Worm (Caenorhabditis elegans) whole organism, mixed stage, embryonic: ENCODE data around the gene T19H12.15.

ENCODE experiments used
- M03D4.4 ChIP-seq: sonication (generic microtip); optimal IDR thresholded peaks from 2 replicates; lab custom pipeline; 2017; ENCODE audit warnings: mild to moderate bottlenecking, missing genetic modification characterization, missing compliant biosample characterization
- blmp-1 ChIP-seq: fragments of 150-350 bp; optimal IDR thresholded peaks from 2 replicates; lab custom pipeline; 2014; ENCODE audit warnings: missing biosample characterization, missing genetic modification characterization
- ceh-39 ChIP-seq: fragments of 150-350 bp; optimal IDR thresholded peaks from 2 replicates; lab custom pipeline; 2014; ENCODE audit warnings: missing biosample characterization, missing genetic modification characterization
- ceh-83 ChIP-seq: fragments of 200-800 bp; sonication (Bioruptor generic); optimal IDR thresholded peaks from 2 replicates; lab custom pipeline; 2018; ENCODE audit warnings: mild to moderate bottlenecking, missing genetic modification characterization, missing compliant biosample characterization
- ces-1 ChIP-seq: fragments of 150-350 bp; optimal IDR thresholded peaks from 2 replicates; lab custom pipeline; 2014; ENCODE audit warnings: missing biosample characterization, missing genetic modification reagents, missing genetic modification characterization
- cnd-1 ChIP-seq: fragments of 200-800 bp; sonication (Bioruptor generic); optimal IDR thresholded peaks from 2 replicates; lab custom pipeline; 2018; ENCODE audit warnings: mild to moderate bottlenecking, missing genetic modification characterization, missing compliant biosample characterization
- drap-1 ChIP-seq: fragments of 200-800 bp; sonication (Bioruptor generic); optimal IDR thresholded peaks from 3 replicates; lab custom pipeline; 2018; ENCODE audit warnings: mild to moderate bottlenecking, missing genetic modification characterization, missing compliant biosample characterization
- elt-1 ChIP-seq: sonication (generic microtip); optimal IDR thresholded peaks from 2 replicates; lab custom pipeline; 2017; ENCODE audit warnings: missing genetic modification characterization, mild to moderate bottlenecking, missing compliant biosample characterization, antibody characterized with exemption, moderate library complexity, borderline replicate concordance; ENCODE audit not compliant: insufficient read depth
- elt-3 ChIP-seq: fragments of 150-350 bp; optimal IDR thresholded peaks from 2 replicates; lab custom pipeline; 2014; ENCODE audit warnings: missing biosample characterization, missing genetic modification characterization
- flh-1 ChIP-seq: fragments of 200-800 bp; sonication (Bioruptor generic); optimal IDR thresholded peaks from 2 replicates; lab custom pipeline; 2018; ENCODE audit warnings: mild to moderate bottlenecking, missing genetic modification characterization, moderate library complexity, missing compliant biosample characterization
- ham-2 ChIP-seq: fragments of 200-800 bp; sonication (Bioruptor generic); optimal IDR thresholded peaks from 2 replicates; lab custom pipeline; 2018; ENCODE audit warnings: mild to moderate bottlenecking, missing genetic modification characterization, missing compliant biosample characterization
- hlh-1 ChIP-seq: fragments of 150-350 bp; optimal IDR thresholded peaks from 2 replicates; lab custom pipeline; 2014; ENCODE audit warnings: missing biosample characterization, missing genetic modification reagents, missing genetic modification characterization
- lin-13 ChIP-seq: fragments of 150-350 bp; optimal IDR thresholded peaks from 2 replicates; lab custom pipeline; 2014; ENCODE audit warnings: missing biosample characterization, missing genetic modification characterization
- lin-32 ChIP-seq: fragments of 200-800 bp; sonication (Bioruptor generic); optimal IDR thresholded peaks from 2 replicates; lab custom pipeline; 2018; ENCODE audit warnings: mild to moderate bottlenecking, missing genetic modification characterization, missing compliant biosample characterization
- lsy-2 ChIP-seq: fragments of 150-350 bp; optimal IDR thresholded peaks from 2 replicates; lab custom pipeline; 2014; ENCODE audit warnings: missing biosample characterization, missing genetic modification characterization
- mab-5 ChIP-seq: fragments of 150-350 bp; optimal IDR thresholded peaks from 2 replicates; lab custom pipeline; 2014; ENCODE audit warnings: missing biosample characterization, missing genetic modification characterization
- mep-1 ChIP-seq: fragments of 150-350 bp; optimal IDR thresholded peaks from 2 replicates; lab custom pipeline; 2017; ENCODE audit warnings: missing biosample characterization, missing genetic modification reagents, missing genetic modification characterization, inconsistent platforms
- mls-2 ChIP-seq: sonication (generic microtip); optimal IDR thresholded peaks from 2 replicates; lab custom pipeline; 2016; ENCODE audit warnings: mild to moderate bottlenecking, missing genetic modification characterization, moderate library complexity, missing compliant biosample characterization
- nhr-2 ChIP-seq: fragments of 150-350 bp; optimal IDR thresholded peaks from 2 replicates; lab custom pipeline; 2014; ENCODE audit warnings: missing biosample characterization, missing genetic modification characterization
- nhr-237 ChIP-seq: fragments of 150-350 bp; optimal IDR thresholded peaks from 2 replicates; lab custom pipeline; 2014; ENCODE audit warnings: missing biosample characterization, missing genetic modification characterization
- nhr-28 ChIP-seq: fragments of 150-350 bp; optimal IDR thresholded peaks from 2 replicates; lab custom pipeline; 2014; ENCODE audit warnings: missing biosample characterization, missing genetic modification characterization
- nhr-76 ChIP-seq: sonication (generic microtip); optimal IDR thresholded peaks from 2 replicates; lab custom pipeline; 2017; ENCODE audit warnings: missing biosample characterization, missing genetic modification characterization
- pha-4 ChIP-seq: fragments of 150-350 bp; optimal IDR thresholded peaks from 2 replicates; lab custom pipeline; 2018; ENCODE audit warnings: missing biosample characterization, missing genetic modification reagents, missing genetic modification characterization
- sem-2 ChIP-seq: fragments of 200-800 bp; sonication (Bioruptor generic); optimal IDR thresholded peaks from 2 replicates; lab custom pipeline; 2018; ENCODE audit warnings: mild to moderate bottlenecking, missing genetic modification characterization, missing compliant biosample characterization
- snpc-4 ChIP-seq: fragments of 150-350 bp; optimal IDR thresholded peaks from 2 replicates; lab custom pipeline; 2014; ENCODE audit warnings: missing biosample characterization, missing genetic modification characterization
- sptf-1 ChIP-seq: sonication (generic microtip); optimal IDR thresholded peaks from 2 replicates; lab custom pipeline; 2017; ENCODE audit warnings: mild to moderate bottlenecking, missing genetic modification characterization, moderate library complexity, missing compliant biosample characterization
- tbx-8 ChIP-seq: fragments of 200-800 bp; sonication (Bioruptor generic); optimal IDR thresholded peaks from 2 replicates; lab custom pipeline; 2018; ENCODE audit warnings: mild to moderate bottlenecking, missing genetic modification characterization, moderate library complexity, missing compliant biosample characterization
- unc-120 ChIP-seq: sonication (generic microtip); optimal IDR thresholded peaks from 2 replicates; lab custom pipeline; 2017; ENCODE audit warnings: missing genetic modification characterization, missing compliant biosample characterization; ENCODE audit not compliant: poor library complexity, severe bottlenecking
- unc-39 ChIP-seq: fragments of 150-350 bp; optimal IDR thresholded peaks from 2 replicates; lab custom pipeline; 2014; ENCODE audit warnings: missing biosample characterization, missing genetic modification characterization
- unc-62 ChIP-seq: fragments of 150-350 bp; optimal IDR thresholded peaks from 2 replicates; lab custom pipeline; 2014; ENCODE audit warnings: missing biosample characterization, missing genetic modification reagents, missing genetic modification characterization
- zip-8 ChIP-seq: fragments of 150-350 bp; optimal IDR thresholded peaks from 2 replicates; lab custom pipeline; 2014; ENCODE audit warnings: missing biosample characterization, missing genetic modification characterization
- ztf-11 ChIP-seq: fragments of 150-350 bp; optimal IDR thresholded peaks from 2 replicates; lab custom pipeline; 2014; ENCODE audit warnings: missing biosample characterization, missing genetic modification characterization

T19H12.15 gene

DNA sequence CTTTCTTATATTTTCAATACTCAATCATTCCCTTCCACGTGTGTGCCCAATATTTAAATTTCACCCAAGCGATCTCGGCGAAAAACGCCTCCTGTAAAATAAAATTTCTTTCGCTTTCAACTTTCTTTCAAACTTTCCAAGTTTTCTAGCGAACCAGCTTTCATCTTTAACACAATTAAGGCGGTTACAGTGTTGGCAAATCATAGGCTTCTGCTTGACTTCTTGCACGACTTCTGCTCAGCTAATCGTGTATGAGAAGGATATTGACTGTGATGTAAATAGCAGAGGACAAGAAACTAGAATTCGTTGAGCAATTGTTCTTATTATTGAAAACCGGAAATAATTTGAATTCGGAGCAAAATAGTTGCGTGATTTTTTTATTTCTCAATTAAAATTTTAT lies 12.2 kb upstream of the T19H12.15 start:
- TF ChIP-seq sptf-1 (tag; lab: Kevin White, UChicago): no peak
- no peak for TF ChIP-seq unc-39
- no peak for TF ChIP-seq blmp-1
- no peak for TF ChIP-seq ceh-39 (tag; lab: Kevin White, UChicago)
- TF ChIP-seq mab-5 (tag; lab: Kevin White, UChicago): no peak
- no peak for TF ChIP-seq tbx-8
- TF ChIP-seq mls-2: no peak
- no peak for TF ChIP-seq ces-1 (GFP tag; lab: Kevin White, UChicago)
- no peak for TF ChIP-seq mep-1 (tag; lab: Kevin White, UChicago)
- TF ChIP-seq ham-2: no peak
- TF ChIP-seq nhr-76: no peak
- TF ChIP-seq unc-120 (tag; lab: Kevin White, UChicago): no peak
- TF ChIP-seq sem-2: no peak
- TF ChIP-seq elt-1 (tag; lab: Kevin White, UChicago): no peak
- no peak for TF ChIP-seq lsy-2 (tag; lab: Kevin White, UChicago)
- no peak for TF ChIP-seq unc-62 (GFP tag; lab: Kevin White, UChicago)
- no peak for TF ChIP-seq snpc-4 (tag; lab: Kevin White, UChicago)
- TF ChIP-seq nhr-28 (tag; lab: Kevin White, UChicago): no peak
- TF ChIP-seq, all 35 proteins: peak for 0

DNA sequence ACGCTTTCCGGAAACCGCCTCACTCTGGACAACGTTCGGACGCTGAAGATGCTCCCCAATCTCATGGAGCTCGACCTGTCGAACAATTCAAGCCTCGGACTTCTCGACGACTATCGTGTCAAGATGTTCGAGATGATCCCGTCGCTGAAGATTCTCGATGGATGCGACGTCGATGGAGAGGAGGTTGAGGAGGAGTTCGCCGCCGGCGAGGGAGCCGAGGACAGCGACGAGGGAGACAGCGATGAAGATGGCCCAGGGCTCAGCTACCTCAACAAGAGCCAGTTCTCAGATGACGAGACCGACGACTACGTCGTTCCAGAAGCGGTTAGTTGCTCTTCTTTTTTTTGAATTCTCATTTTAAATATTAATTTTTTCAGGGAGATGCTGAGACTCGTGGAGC lies 11.6 kb upstream of the T19H12.15 start:
- TF ChIP-seq sptf-1 (tag; lab: Kevin White, UChicago): no peak

DNA sequence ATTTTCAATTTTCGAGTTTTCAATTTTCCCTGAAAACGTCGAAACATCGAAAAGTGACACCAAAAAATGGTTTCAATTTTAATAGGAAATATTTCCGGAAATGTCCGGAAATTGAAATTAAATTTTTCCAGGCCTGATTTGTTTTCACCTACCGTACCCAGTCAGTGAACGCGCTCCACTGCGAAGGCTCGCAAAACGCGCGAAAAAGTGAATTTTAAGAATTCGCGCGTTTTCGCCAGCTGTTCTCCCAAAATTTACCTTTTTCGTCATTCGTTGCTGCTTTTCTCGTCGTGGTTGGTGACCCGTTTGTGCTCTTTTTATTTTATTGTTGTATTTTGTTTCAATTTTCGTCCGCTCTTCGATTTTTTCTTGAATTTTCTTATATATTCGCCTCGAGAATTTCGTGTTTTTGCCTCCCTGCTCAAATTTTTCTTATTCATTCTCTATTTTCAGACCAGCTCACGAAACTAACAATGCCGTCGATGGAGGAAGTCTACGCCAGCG lies 10.9 kb upstream of the T19H12.15 start, which contains the start of gene T19H12.2:
Gene T19H12.2, plus strand, starts transcription at position 454 of the 504 bp plus-strand sequence.
- peak; percentile 50 for TF ChIP-seq lsy-2 (tag; lab: Kevin White, UChicago)
- TF ChIP-seq M03D4.4 (tag; lab: Kevin White, UChicago): no peak

- TF ChIP-seq M03D4.4 (tag; lab: Kevin White, UChicago): no peak
- TF ChIP-seq nhr-28 (tag; lab: Kevin White, UChicago): no peak
- no peak for TF ChIP-seq zip-8
- no peak for TF ChIP-seq mab-5 (tag; lab: Kevin White, UChicago)
- no peak for TF ChIP-seq hlh-1 (tag; lab: Kevin White, UChicago)
- TF ChIP-seq ham-2: no peak
These were observed 10.3 kb upstream of the T19H12.15 start, which contains the start of gene ugt-12 for ce11 chrV:4889477-4889876. TSS of gene ugt-12 (minus strand) at chrV:4889629.

DNA sequence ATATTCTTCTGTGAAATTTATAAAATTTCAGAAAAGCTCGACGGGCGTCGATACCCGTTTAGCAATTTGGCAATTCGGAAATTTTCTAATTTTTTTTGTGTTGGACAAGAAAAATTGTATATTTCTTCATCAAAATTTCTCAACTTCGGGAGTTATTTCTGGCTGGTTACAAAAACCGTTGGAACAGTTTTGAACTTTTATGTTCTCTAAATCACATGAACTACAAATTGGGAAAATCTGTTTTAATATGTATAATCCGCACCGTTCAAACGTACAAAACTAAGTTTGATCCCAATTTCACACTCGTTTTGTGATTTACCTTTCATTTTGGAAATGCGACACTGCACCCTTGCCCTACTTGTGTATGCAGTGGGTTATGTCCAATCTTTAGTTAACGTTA lies 6.2 kb upstream of the T19H12.15 start, which contains the start of gene T19H12.3:
Gene T19H12.3, plus strand, starts transcription at position 301 of the 400 bp plus-strand sequence.
- no peak for TF ChIP-seq zip-8
- no peak for TF ChIP-seq nhr-76
- TF ChIP-seq mep-1 (tag; lab: Kevin White, UChicago): no peak
- no peak for TF ChIP-seq lin-13 (tag; lab: Kevin White, UChicago)
- TF ChIP-seq sptf-1 (tag; lab: Kevin White, UChicago): no peak
- TF ChIP-seq flh-1: no peak
- no peak for TF ChIP-seq elt-3 (tag; lab: Kevin White, UChicago)
- no peak for TF ChIP-seq hlh-1 (tag; lab: Kevin White, UChicago)
- no peak for TF ChIP-seq ceh-83
- TF ChIP-seq mab-5 (tag; lab: Kevin White, UChicago): no peak
- TF ChIP-seq cnd-1 (tag; lab: Kevin White, UChicago): no peak
- no peak for TF ChIP-seq nhr-28 (tag; lab: Kevin White, UChicago)
- TF ChIP-seq unc-120 (tag; lab: Kevin White, UChicago): no peak
- TF ChIP-seq ceh-39 (tag; lab: Kevin White, UChicago): no peak
- TF ChIP-seq M03D4.4 (tag; lab: Kevin White, UChicago): no peak
- no peak for TF ChIP-seq unc-62 (GFP tag; lab: Kevin White, UChicago)
- no peak for TF ChIP-seq lin-32 (GFP tag; lab: Kevin White, UChicago)
- TF ChIP-seq nhr-2 (tag; lab: Kevin White, UChicago): no peak
- TF ChIP-seq sem-2: no peak

DNA sequence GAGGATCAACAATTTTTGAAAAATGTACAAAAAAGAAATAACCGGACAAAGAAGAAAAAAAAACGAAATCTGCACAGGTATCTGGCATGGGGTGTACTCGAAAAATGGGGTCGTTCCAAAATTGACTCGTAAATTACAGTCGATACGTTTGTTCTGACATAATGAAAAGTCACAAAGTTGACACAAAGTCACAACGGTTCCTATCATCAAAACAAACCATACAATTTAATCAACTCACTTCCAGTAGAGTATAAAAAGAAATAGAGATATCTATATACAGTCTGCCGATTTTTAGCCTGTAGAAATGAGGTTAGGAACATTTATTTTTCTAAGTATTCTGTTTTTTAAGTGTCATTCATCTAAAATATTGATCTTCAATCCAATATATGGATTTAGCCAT lies 5.3 kb upstream of the T19H12.15 start, which contains the start of gene T19H12.12:
Gene T19H12.12, plus strand, starts transcription at position 301 of the 400 bp plus-strand sequence.
- TF ChIP-seq mep-1 (tag; lab: Kevin White, UChicago): no peak
- no peak for TF ChIP-seq ceh-83
- TF ChIP-seq pha-4 (tag; lab: Kevin White, UChicago): no peak
- TF ChIP-seq nhr-237 (tag; lab: Kevin White, UChicago): no peak
- no peak for TF ChIP-seq ceh-39 (tag; lab: Kevin White, UChicago)
- no peak for TF ChIP-seq sptf-1 (tag; lab: Kevin White, UChicago)
- TF ChIP-seq zip-8: no peak
- no peak for TF ChIP-seq flh-1
- TF ChIP-seq blmp-1: no peak
- no peak for TF ChIP-seq mls-2
- no peak for TF ChIP-seq unc-39
- no peak for TF ChIP-seq unc-62 (GFP tag; lab: Kevin White, UChicago)
- no peak for TF ChIP-seq elt-1 (tag; lab: Kevin White, UChicago)
- TF ChIP-seq drap-1 (GFP tag; lab: Kevin White, UChicago): no peak
- no peak for TF ChIP-seq unc-120 (tag; lab: Kevin White, UChicago)
- TF ChIP-seq elt-3 (tag; lab: Kevin White, UChicago): no peak
- no peak for TF ChIP-seq lin-13 (tag; lab: Kevin White, UChicago)
- TF ChIP-seq nhr-28 (tag; lab: Kevin White, UChicago): no peak
- TF ChIP-seq sem-2: no peak
- TF ChIP-seq ztf-11 (tag; lab: Kevin White, UChicago): no peak
